Fruit fly (Drosophila melanogaster) S2 (cell line): Measurements from ENCODE around the gene dally.

ENCODE experiments used
- CG8478 ChIP-seq: fragments of >200 bp; optimal IDR thresholded peaks from 2 replicates; lab custom pipeline; 2018
- CTCF ChIP-seq, 2 experiments: fragments of >200 bp; optimal IDR thresholded peaks; 2 replicates each; lab custom pipeline; 2018

- TF ChIP-seq CTCF (optimal IDR thresholded peaks at IDR 0.05; lab: Kevin White, UChicago): no peak
- no peak for TF ChIP-seq CG8478
Observed at dm6 chr3L:8832737-8833466, 5.6 kb downstream of the dally start.
